Worm (Caenorhabditis elegans) whole organism, L4 larva: ENCODE data around the gene F55A11.8.

ENCODE experiments used
- R02D3.7 ChIP-seq: fragments of 150-350 bp; sonication (generic microtip); optimal IDR thresholded peaks from 3 replicates; lab custom pipeline; 2014; ENCODE audit warnings: missing biosample characterization, missing genetic modification characterization
- T20F7.1 ChIP-seq: fragments of 200-800 bp; sonication (Bioruptor generic); optimal IDR thresholded peaks from 2 replicates; lab custom pipeline; 2018; ENCODE audit warnings: mild to moderate bottlenecking, missing genetic modification characterization, missing compliant biosample characterization
- Y105C5A.15 ChIP-seq: fragments of 200-800 bp; sonication (Bioruptor generic); IDR thresholded peaks from 2 replicates; pipeline ENCODE4 v1.3.6; 2022; ENCODE audit warnings: missing genetic modification characterization, missing compliant biosample characterization
- attf-4 ChIP-seq: sonication (generic microtip); optimal IDR thresholded peaks from 3 replicates; lab custom pipeline; 2017; ENCODE audit warnings: missing biosample characterization, missing genetic modification characterization
- ceh-28 ChIP-seq: fragments of 150-350 bp; optimal IDR thresholded peaks from 2 replicates; lab custom pipeline; 2014; ENCODE audit warnings: missing biosample characterization, missing genetic modification reagents, missing genetic modification characterization
- lin-13 ChIP-seq: fragments of 150-350 bp; optimal IDR thresholded peaks from 2 replicates; lab custom pipeline; 2014; ENCODE audit warnings: missing biosample characterization, missing genetic modification reagents, missing genetic modification characterization
- lsy-2 ChIP-seq, 2 experiments: fragments of 150-350 bp in 1 of 2; sonication (generic microtip) in 1 of 2; optimal IDR thresholded peaks; 2 replicates each; lab custom pipeline; 2014 to 2017; ENCODE audit warnings: missing biosample characterization in 2 of 2, missing genetic modification characterization in 2 of 2
- mdl-1 ChIP-seq, 2 experiments: fragments of 150-350 bp in 1 of 2; sonication (generic microtip) in 1 of 2; optimal IDR thresholded peaks; 2 replicates each; lab custom pipeline; 2014 to 2017; ENCODE audit warnings: missing biosample characterization in 2 of 2, missing genetic modification characterization in 2 of 2
- nhr-10 ChIP-seq: fragments of 150-350 bp; optimal IDR thresholded peaks from 2 replicates; lab custom pipeline; 2014; ENCODE audit warnings: missing biosample characterization, missing genetic modification characterization
- nhr-11 ChIP-seq: fragments of 150-350 bp; optimal IDR thresholded peaks from 2 replicates; lab custom pipeline; 2014; ENCODE audit warnings: missing biosample characterization, missing genetic modification characterization
- nhr-28 ChIP-seq: fragments of 150-350 bp; optimal IDR thresholded peaks from 2 replicates; lab custom pipeline; 2014; ENCODE audit warnings: missing biosample characterization, missing genetic modification characterization
- pqm-1 ChIP-seq: sonication (generic microtip); optimal IDR thresholded peaks from 2 replicates; lab custom pipeline; 2017; ENCODE audit warnings: missing biosample characterization, missing genetic modification characterization
- rbr-2 ChIP-seq: sonication (generic microtip); optimal IDR thresholded peaks from 2 replicates; lab custom pipeline; 2016; ENCODE audit warnings: missing genotype, missing genetic modification characterization, missing compliant biosample characterization
- unc-62 ChIP-seq, 3 experiments: fragments of 150-350 bp in 1 of 3; sonication (generic microtip); optimal IDR thresholded peaks in 2 of 3; peaks in 1 of 3; 1 replicate in 1 of 3; 2 replicates in 2 of 3; lab custom pipeline; 2014 to 2017; ENCODE audit warnings: missing biosample characterization in 3 of 3, missing genetic modification characterization in 3 of 3, missing genetic modification reagents in 3 of 3, missing genotype in 1 of 3

- TF ChIP-seq rbr-2 (tag; lab: Kevin White, UChicago) (no peak), Y105C5A.15 (GFP tag; lab: Robert Waterston, UW) (no peak), R02D3.7 (tag; lab: Kevin White, UChicago) (no peak), nhr-10 (tag; lab: Kevin White, UChicago) (no peak), nhr-28 (tag; lab: Kevin White, UChicago) (no peak), unc-62 (GFP tag; optimal IDR thresholded peaks at IDR 0.05 in 1 of 2; lab: Kevin White, UChicago) (no peak), unc-62 (tag; optimal IDR thresholded peaks at IDR 0.05; lab: Kevin White, UChicago) (no peak), nhr-11 (tag; lab: Kevin White, UChicago) (no peak), pqm-1 (no peak), lsy-2 (tag; optimal IDR thresholded peaks at IDR 0.05; lab: Kevin White, UChicago) (no peak), lin-13 (GFP tag; lab: Kevin White, UChicago) (no peak), ceh-28 (tag; lab: Kevin White, UChicago) (no peak), T20F7.1 (GFP tag; lab: Kevin White, UChicago) (no peak), mdl-1 (tag; optimal IDR thresholded peaks at IDR 0.05; lab: Kevin White, UChicago) (no peak), attf-4 (tag; lab: Kevin White, UChicago) (no peak)
These were observed 730 bp upstream of the F55A11.8 start, which contains the start of gene F55A11.7 for ce11 chrV:11787258-11787657.
